Worm (Caenorhabditis elegans): ENCODE results near the gene oef-1.

Gene oef-1

DNA sequence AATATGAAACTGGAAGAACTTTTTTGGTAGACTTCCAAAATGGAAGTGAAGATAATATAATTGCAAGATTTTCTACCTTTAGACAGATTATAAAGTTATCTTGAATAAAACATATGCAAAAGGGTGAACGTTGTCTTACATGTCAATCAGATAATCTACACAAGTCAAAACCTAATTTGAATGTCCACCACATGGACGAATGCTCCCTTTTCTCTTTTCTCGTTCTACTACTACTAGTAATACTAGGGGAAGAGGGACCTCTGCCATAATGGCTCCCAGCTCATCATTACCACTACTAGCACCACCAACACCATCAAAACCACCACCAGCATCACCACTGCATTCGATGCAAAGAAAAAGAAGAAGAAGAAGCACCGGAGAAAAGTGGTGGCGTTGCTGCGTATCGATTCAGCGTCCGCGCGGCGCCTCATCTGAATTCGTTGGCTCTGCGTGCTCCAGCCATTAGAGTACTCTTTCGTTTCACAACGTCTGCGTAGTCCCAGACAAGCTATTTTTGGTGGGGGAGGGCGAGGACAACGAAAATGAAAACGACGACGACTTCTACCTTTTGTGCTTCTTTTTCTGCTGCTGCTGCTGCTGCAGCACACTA, 37.2 kb downstream of the oef-1 start:
- TF ChIP-seq ces-1 (GFP tag; optimal IDR thresholded peaks at IDR 0.05) (peak; percentile 85), blmp-1 (tag; optimal IDR thresholded peaks at IDR 0.05) (no peak)

DNA sequence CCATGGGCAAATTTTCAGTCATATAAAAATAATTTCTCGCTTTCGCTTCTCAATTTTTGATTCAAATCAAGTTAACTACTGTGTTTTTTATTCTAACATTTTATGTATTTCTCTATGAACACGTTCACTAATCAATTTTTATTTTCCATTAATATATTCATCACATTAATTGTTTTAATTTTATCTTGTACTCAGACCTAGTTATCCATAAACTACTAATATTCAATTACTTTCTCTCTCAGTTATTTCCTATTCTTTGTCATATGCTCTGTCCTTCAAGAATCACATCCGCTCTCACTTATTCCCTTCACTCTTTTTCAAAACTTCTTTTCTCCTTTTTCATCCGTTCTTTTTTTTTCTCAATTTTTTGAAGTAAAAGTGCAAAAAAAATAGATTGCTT, 38.8 kb downstream of the oef-1 start:
- TF ChIP-seq ham-2 (GFP tag; optimal IDR thresholded peaks at IDR 0.05) (no peak), ces-1 (GFP tag; optimal IDR thresholded peaks at IDR 0.05) (peak; percentile 62)

DNA sequence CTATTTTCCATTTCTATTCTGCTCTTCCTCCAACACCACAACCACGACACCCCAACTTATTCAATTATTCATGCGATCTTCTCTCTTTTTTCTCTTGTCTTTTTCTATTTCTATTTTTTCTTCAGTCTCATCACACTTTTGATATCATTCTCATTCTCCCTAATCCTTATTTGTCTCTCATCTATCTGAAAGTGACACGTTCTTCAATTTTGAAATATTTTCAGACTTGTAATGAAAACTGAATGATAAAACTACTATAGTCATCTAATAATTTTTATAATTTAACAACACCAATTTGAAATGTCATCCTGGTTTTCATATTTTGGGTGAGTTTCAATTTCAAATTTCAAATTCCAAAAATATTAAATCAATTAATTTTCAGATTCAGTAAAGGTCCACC, 40.4 kb downstream of the oef-1 start, which contains the start of gene cla-1:
Gene cla-1 (plus strand): TSS at position 301 of the 400 bp plus-strand sequence.
- no peak for TF ChIP-seq nhr-76 (tag; optimal IDR thresholded peaks at IDR 0.05)
- peak; percentile 61 for TF ChIP-seq ces-1 (GFP tag; optimal IDR thresholded peaks at IDR 0.05)
- TF ChIP-seq lsy-2 (tag; optimal IDR thresholded peaks at IDR 0.05), result no peak
- no peak for TF ChIP-seq mep-1 (tag; optimal IDR thresholded peaks at IDR 0.05)
- no peak for TF ChIP-seq nhr-28 (tag; optimal IDR thresholded peaks at IDR 0.05)
- no peak for TF ChIP-seq bed-3 (GFP tag; optimal IDR thresholded peaks at IDR 0.05)
- no peak for TF ChIP-seq hlh-1 (tag; optimal IDR thresholded peaks at IDR 0.05)

Data from whole organism, mixed stage, embryonic.